Fruit fly (Drosophila melanogaster): ENCODE results near the gene CG11537.

The CG11537 gene

dm6 chr3L:3081146-3081872 is 61.9 kb downstream of the CG11537 start (continued):
- TF ChIP-seq CG33557 (GFP tag; optimal IDR thresholded peaks at IDR 0.05) (peak; percentile 96), CG15601 (tag; optimal IDR thresholded peaks at IDR 0.05) (peak; percentile 97), CG10959 (GFP tag; IDR thresholded peaks at IDR 0.05) (peak; percentile 97), CG8281 (tag; optimal IDR thresholded peaks at IDR 0.05) (peak; percentile 92), CG3838 (GFP tag; optimal IDR thresholded peaks at IDR 0.05) (peak; percentile 96), az2 (GFP tag; optimal IDR thresholded peaks at IDR 0.05) (peak; percentile 99), ara (GFP tag; IDR thresholded peaks at IDR 0.05) (peak; percentile 98), exex (tag; optimal IDR thresholded peaks at IDR 0.05) (peak; percentile 94), ab (GFP tag; optimal IDR thresholded peaks at IDR 0.05) (peak; percentile 86), Dip3 (GFP tag; optimal IDR thresholded peaks at IDR 0.05) (peak; percentile 97), ase (GFP tag; IDR thresholded peaks at IDR 0.05) (peak; percentile 98), CG14860 (GFP tag; IDR thresholded peaks at IDR 0.05; ENCODE audit: partially characterized antibody) (peak; percentile 92), Hr39 (optimal IDR thresholded peaks at IDR 0.05) (no peak), ttk (GFP tag; IDR thresholded peaks at IDR 0.05) (peak; percentile 98), CG12769 (tag; optimal IDR thresholded peaks at IDR 0.05) (peak; percentile 99), bcd (GFP tag; optimal IDR thresholded peaks at IDR 0.05) (peak; percentile 98), CG3995 (GFP tag; optimal IDR thresholded peaks at IDR 0.05) (peak; percentile 83), trh (GFP tag; optimal IDR thresholded peaks at IDR 0.05) (peak; percentile 95), row (GFP tag; IDR thresholded peaks at IDR 0.05) (peak; percentile 100), her (GFP tag; optimal IDR thresholded peaks at IDR 0.05) (peak; percentile 89), oc (tag; optimal IDR thresholded peaks at IDR 0.05) (peak; percentile 99), CG14050 (GFP tag; IDR thresholded peaks at IDR 0.05) (peak; percentile 98), H15 (GFP tag; IDR thresholded peaks at IDR 0.05) (peak; percentile 98), CG11504 (tag; optimal IDR thresholded peaks at IDR 0.05) (peak; percentile 97), CG17361 (GFP tag; IDR thresholded peaks at IDR 0.05) (peak; percentile 95), CG17912 (GFP tag; optimal IDR thresholded peaks at IDR 0.05) (peak; percentile 93), btn (GFP tag; optimal IDR thresholded peaks at IDR 0.05) (peak; percentile 90), p53 (GFP tag; optimal IDR thresholded peaks at IDR 0.05) (peak; percentile 90), lov (optimal IDR thresholded peaks at IDR 0.05) (no peak), lov (GFP tag; IDR thresholded peaks at IDR 0.05) (peak; percentile 97), shn (GFP tag; optimal IDR thresholded peaks at IDR 0.05) (peak; percentile 92), Asciz (GFP tag; optimal IDR thresholded peaks at IDR 0.05) (peak; percentile 99), sens (GFP tag) (peak; percentile 100), psq (GFP tag; optimal IDR thresholded peaks at IDR 0.05) (peak; percentile 94), hb (GFP tag; IDR thresholded peaks at IDR 0.05; ENCODE audit: partially characterized antibody) (peak; percentile 86), odd (GFP tag; optimal IDR thresholded peaks at IDR 0.05) (peak; percentile 98), zfh1 (GFP tag; IDR thresholded peaks at IDR 0.05) (peak; percentile 99), CG17829 (tag; optimal IDR thresholded peaks at IDR 0.05) (peak; percentile 98), CG17385 (GFP tag; optimal IDR thresholded peaks at IDR 0.05) (peak; percentile 97), Lpt (GFP tag; optimal IDR thresholded peaks at IDR 0.05) (no peak), wor (GFP tag; IDR thresholded peaks at IDR 0.05) (peak; percentile 97), CG7745 (tag; optimal IDR thresholded peaks at IDR 0.05) (peak; percentile 91), CG8924 (tag; optimal IDR thresholded peaks at IDR 0.05) (peak; percentile 98), lola (GFP tag; optimal IDR thresholded peaks at IDR 0.05) (peak in 1 of 3 experiments; percentile 94), fd3F (GFP tag; optimal IDR thresholded peaks at IDR 0.05) (peak; percentile 97), jumu (GFP tag; optimal IDR thresholded peaks at IDR 0.05) (peak; percentile 95), Fer3 (tag; optimal IDR thresholded peaks at IDR 0.05) (peak; percentile 99), HmgD (GFP tag; optimal IDR thresholded peaks at IDR 0.05) (peak; percentile 80), peb (GFP tag; IDR thresholded peaks at IDR 0.05) (peak; percentile 96), mld (GFP tag; IDR thresholded peaks at IDR 0.05; ENCODE audit: partially characterized antibody) (peak; percentile 72; the same call in 1 of the 3 replicates)

All from whole organism, embryonic.